Worm (Caenorhabditis elegans): ENCODE results near the gene srg-65.

Gene srg-65

DNA sequence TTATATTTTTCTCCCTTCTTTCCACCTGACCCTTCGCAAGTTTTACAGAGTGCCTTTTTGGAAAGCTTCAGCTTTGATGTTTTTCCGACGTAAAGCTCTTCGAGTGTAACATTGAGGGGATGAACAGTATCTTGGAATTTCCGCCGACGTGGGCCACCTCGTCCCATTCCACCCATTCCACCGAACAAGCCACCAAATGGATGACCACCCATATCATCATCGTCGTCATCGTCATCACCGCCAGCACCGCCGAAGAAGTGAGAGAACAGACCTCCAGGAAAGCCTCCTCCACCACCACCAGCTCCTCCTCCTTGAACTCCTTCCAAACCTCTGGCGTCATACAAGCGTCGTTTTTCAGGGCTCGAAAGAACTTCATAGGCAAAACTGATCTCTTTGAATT lies 19.5 kb upstream of the srg-65 start:
- no peak for TF ChIP-seq elt-2 (tag; optimal IDR thresholded peaks at IDR 0.05)
- no peak for TF ChIP-seq mml-1 (tag; optimal IDR thresholded peaks at IDR 0.05)
- TF ChIP-seq ZK546.5 (tag; optimal IDR thresholded peaks at IDR 0.05), result no peak
- no peak for TF ChIP-seq nhr-77 (tag; optimal IDR thresholded peaks at IDR 0.05)
- no peak for TF ChIP-seq egl-5 (tag; optimal IDR thresholded peaks at IDR 0.05)
- no peak for TF ChIP-seq fkh-2 (tag; optimal IDR thresholded peaks at IDR 0.05)
- TF ChIP-seq lin-39 (tag; optimal IDR thresholded peaks at IDR 0.05), result no peak
- no peak for TF ChIP-seq fkh-10 (GFP tag; optimal IDR thresholded peaks at IDR 0.05)
- TF ChIP-seq nhr-28 (tag; optimal IDR thresholded peaks at IDR 0.05), result no peak
- TF ChIP-seq lin-15B (tag; optimal IDR thresholded peaks at IDR 0.05), result no peak
- no peak for TF ChIP-seq nhr-76 (tag; optimal IDR thresholded peaks at IDR 0.05)
- TF ChIP-seq eor-1 (tag; optimal IDR thresholded peaks at IDR 0.05), result no peak
- TF ChIP-seq ztf-4 (tag; optimal IDR thresholded peaks at IDR 0.05), result no peak
- no peak for TF ChIP-seq ceh-16 (tag; optimal IDR thresholded peaks at IDR 0.05)
- TF ChIP-seq nhr-237 (tag; optimal IDR thresholded peaks at IDR 0.05), result no peak
- TF ChIP-seq nhr-67 (tag; optimal IDR thresholded peaks at IDR 0.05), result no peak
- TF ChIP-seq elt-3 (tag; optimal IDR thresholded peaks at IDR 0.05), result no peak
- TF ChIP-seq unc-39 (tag; optimal IDR thresholded peaks at IDR 0.05), result no peak
- TF ChIP-seq mdl-1 (tag; optimal IDR thresholded peaks at IDR 0.05), result no peak

DNA sequence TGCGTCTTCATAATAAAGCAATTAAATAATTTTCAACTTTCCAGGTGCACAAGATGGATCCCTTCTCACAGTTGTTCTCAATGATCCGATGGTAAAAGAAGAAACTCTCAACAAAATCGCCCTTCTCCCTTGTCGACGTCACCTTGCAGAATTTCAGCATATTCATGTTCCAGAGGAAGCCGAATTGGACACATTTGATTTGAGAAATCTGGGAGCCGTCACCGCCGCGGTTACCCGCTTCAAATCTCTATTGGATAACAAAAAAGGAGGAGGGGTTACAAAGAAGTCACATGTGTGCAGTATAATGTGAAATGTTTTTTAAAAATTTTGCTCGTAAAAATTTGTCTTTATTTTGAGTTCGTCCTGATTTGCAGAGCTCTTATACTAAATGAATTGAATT lies 17.9 kb upstream of the srg-65 start:
- TF ChIP-seq elt-2 (tag; optimal IDR thresholded peaks at IDR 0.05) (peak; percentile 18), jun-1 (tag; optimal IDR thresholded peaks at IDR 0.05) (no peak), ama-1 (optimal IDR thresholded peaks at IDR 0.05) (peak; percentile 66)

DNA sequence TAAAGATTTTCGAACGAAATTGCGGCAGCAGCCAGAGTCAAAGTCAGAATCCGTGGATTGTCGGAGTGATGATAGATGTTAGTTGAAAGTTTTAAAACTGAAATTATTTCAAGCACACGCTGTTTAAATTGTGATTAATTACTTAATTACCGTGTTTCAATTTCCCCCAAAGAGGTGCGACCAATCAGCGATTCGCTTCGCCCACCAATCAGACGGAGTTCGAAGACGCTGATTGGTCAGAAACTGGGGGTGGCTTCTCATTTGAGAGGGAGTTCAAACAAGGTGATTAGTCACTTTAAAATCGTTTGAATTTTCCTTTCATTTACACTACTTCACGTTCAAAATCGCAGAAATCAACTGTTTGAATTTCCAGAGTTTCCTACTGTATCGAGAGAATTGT lies 14.7 kb upstream of the srg-65 start:
- TF ChIP-seq ceh-16 (tag; optimal IDR thresholded peaks at IDR 0.05), result no peak
- TF ChIP-seq nfya-1 (tag; optimal IDR thresholded peaks at IDR 0.05; ENCODE audit: insufficient read depth), result peak; percentile 50

DNA sequence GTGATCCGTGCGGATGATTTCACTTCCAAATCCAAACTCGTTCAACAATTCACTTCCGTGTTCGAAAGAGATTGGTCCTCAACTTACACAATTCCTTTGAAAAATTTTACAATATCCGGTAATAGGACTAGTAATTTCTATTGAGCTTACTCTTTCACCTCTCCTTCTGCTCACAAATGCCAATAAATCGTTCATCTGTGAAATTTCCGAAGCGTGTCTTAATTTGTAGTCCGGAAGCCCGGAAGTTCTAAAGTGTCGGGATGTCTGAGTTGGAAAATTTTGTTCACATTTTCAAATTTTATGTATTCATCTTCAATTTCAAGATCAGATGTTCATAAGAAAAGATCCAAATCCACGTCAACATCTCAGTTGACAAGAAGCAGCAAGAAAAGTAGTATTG lies 8.7 kb upstream of the srg-65 start, which contains the start of gene T05C3.2:
TSS of gene T05C3.2 (plus strand) at position 301 of the 400 bp plus-strand sequence.
- TF ChIP-seq ceh-9 (tag; optimal IDR thresholded peaks at IDR 0.05), result no peak
- TF ChIP-seq elt-2 (tag; optimal IDR thresholded peaks at IDR 0.05), result no peak
- TF ChIP-seq fkh-10 (GFP tag; optimal IDR thresholded peaks at IDR 0.05), result no peak
- TF ChIP-seq snpc-4 (tag; optimal IDR thresholded peaks at IDR 0.05), result no peak
- TF ChIP-seq aly-2 (tag; optimal IDR thresholded peaks at IDR 0.05), result no peak
- TF ChIP-seq ztf-4 (tag; optimal IDR thresholded peaks at IDR 0.05), result no peak
- no peak for TF ChIP-seq lin-39 (tag; optimal IDR thresholded peaks at IDR 0.05)
- no peak for TF ChIP-seq ceh-82 (tag; optimal IDR thresholded peaks at IDR 0.05)
- TF ChIP-seq ZK546.5 (tag; optimal IDR thresholded peaks at IDR 0.05), result no peak
- TF ChIP-seq elt-3 (tag; optimal IDR thresholded peaks at IDR 0.05), result no peak
- TF ChIP-seq nhr-25 (tag; optimal IDR thresholded peaks at IDR 0.05), result no peak

DNA sequence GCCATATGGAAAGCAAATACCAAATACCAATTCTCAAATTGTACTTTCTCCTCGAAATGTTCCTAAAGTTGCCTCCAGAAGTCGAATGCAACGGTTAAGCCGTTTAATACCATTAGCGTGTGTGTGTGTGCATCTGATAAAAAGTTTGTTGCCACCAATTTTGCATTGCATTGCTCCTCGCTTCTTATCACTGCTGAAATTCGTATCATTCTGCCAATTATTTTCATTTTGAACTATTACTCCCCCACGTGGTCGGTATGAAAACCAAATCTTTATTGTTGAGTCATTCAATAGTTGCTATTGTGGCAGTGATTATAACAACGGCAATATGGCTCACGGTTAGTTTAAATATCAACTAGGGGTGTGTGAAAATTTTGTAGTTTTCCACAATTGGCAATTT lies 5.4 kb upstream of the srg-65 start, which contains the start of gene T05C3.6:
TSS of gene T05C3.6 (plus strand) at position 241 of the 400 bp plus-strand sequence.
- TF ChIP-seq egl-27 (tag; optimal IDR thresholded peaks at IDR 0.05) (no peak), pqm-1 (tag; optimal IDR thresholded peaks at IDR 0.05) (peak; percentile 90), elt-2 (tag; optimal IDR thresholded peaks at IDR 0.05) (peak; percentile 87), mdl-1 (tag; optimal IDR thresholded peaks at IDR 0.05) (peak; percentile 30), jun-1 (tag; optimal IDR thresholded peaks at IDR 0.05) (peak; percentile 8), tbx-2 (tag; optimal IDR thresholded peaks at IDR 0.05) (no peak)

DNA sequence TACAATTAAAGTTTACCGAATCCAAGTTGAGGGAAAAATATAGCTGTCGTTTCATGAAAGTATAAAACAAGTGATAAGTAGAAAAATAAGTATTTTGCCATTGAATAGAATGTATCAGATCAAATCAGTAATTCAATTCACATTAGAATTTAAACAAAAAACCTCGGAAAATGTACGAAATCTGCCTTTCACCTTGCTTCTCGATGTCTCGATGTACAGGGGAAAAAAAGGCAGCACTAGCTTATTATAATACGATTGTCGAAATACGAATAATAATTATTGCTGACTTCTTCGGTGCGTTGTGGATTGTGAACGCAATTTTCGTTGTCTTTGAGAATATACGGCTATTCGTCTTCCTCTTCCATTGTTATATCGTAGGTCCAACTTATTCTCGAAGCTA lies 4.0 kb upstream of the srg-65 start, which contains the start of gene grl-18:
TSS of gene grl-18 (minus strand) at position 101 of the 400 bp plus-strand sequence.
- TF ChIP-seq ceh-9 (tag; optimal IDR thresholded peaks at IDR 0.05) (no peak), hmg-11 (tag; optimal IDR thresholded peaks at IDR 0.05) (no peak), lin-39 (tag; optimal IDR thresholded peaks at IDR 0.05) (no peak), nhr-23 (tag; optimal IDR thresholded peaks at IDR 0.05) (no peak), mdl-1 (tag; optimal IDR thresholded peaks at IDR 0.05) (no peak), lsy-12 (tag; optimal IDR thresholded peaks at IDR 0.05) (no peak), pqm-1 (tag; optimal IDR thresholded peaks at IDR 0.05) (no peak), eor-1 (tag; optimal IDR thresholded peaks at IDR 0.05) (no peak), elt-3 (tag; optimal IDR thresholded peaks at IDR 0.05) (no peak), ztf-11 (tag; optimal IDR thresholded peaks at IDR 0.05) (no peak), daf-12 (tag; optimal IDR thresholded peaks at IDR 0.05) (no peak), pha-4 (tag; optimal IDR thresholded peaks at IDR 0.05) (no peak), fkh-2 (tag; optimal IDR thresholded peaks at IDR 0.05) (no peak), sea-2 (GFP tag; optimal IDR thresholded peaks at IDR 0.05) (no peak), zag-1 (tag; optimal IDR thresholded peaks at IDR 0.05) (no peak), nhr-77 (tag; optimal IDR thresholded peaks at IDR 0.05) (no peak), unc-62 (GFP tag; optimal IDR thresholded peaks at IDR 0.05) (no peak), egl-27 (tag; optimal IDR thresholded peaks at IDR 0.05) (no peak)
